Worm (Caenorhabditis elegans) whole organism, midembryonic: ENCODE data around the gene D2062.1.
"Not testable (repeated sequence)": the region's sequence is repeated elsewhere in the genome, so short reads cannot be mapped to it uniquely, and the experiment has no call there.

Experiments
- T22C8.4 ChIP-seq: fragments of 200-800 bp; sonication (Bioruptor generic); IDR thresholded peaks from 2 replicates; pipeline ENCODE4 v1.3.6; 2022; ENCODE audit warnings: missing genetic modification characterization, missing compliant biosample characterization
- cog-1 ChIP-seq: sonication (generic microtip); optimal IDR thresholded peaks from 2 replicates; lab custom pipeline; 2016; ENCODE audit warnings: missing genetic modification characterization, missing compliant biosample characterization
- flt-1 ChIP-seq: fragments of 200-800 bp; sonication (Bioruptor generic); IDR thresholded peaks from 2 replicates; pipeline ENCODE4 v1.3.6; 2022; ENCODE audit warnings: missing genetic modification characterization, missing compliant biosample characterization
- klf-2 ChIP-seq: fragments of 200-800 bp; sonication (Bioruptor generic); conservative IDR thresholded peaks from 2 replicates; pipeline ENCODE4 v1.3.6; 2022; ENCODE audit warnings: missing genetic modification reagents, missing genetic modification characterization, missing compliant biosample characterization
- med-1 ChIP-seq: sonication (generic microtip); optimal IDR thresholded peaks from 2 replicates; lab custom pipeline; 2017; ENCODE audit warnings: missing genetic modification characterization, mild to moderate bottlenecking, missing compliant biosample characterization, antibody characterized with exemption, missing genetic modification reagents; ENCODE audit not compliant: insufficient read depth
- ref-1 ChIP-seq: fragments of 200-800 bp; sonication (Bioruptor generic); conservative IDR thresholded peaks from 2 replicates; pipeline ENCODE4 v1.3.6; 2022; ENCODE audit warnings: missing genetic modification reagents, missing genetic modification characterization, missing compliant biosample characterization
- tab-1 ChIP-seq: fragments of 200-800 bp; sonication (Bioruptor generic); IDR thresholded peaks from 2 replicates; pipeline ENCODE4 v1.3.6; 2022; ENCODE audit warnings: missing genetic modification characterization, missing compliant biosample characterization
- ztf-23 ChIP-seq: fragments of 200-800 bp; sonication (Bioruptor generic); IDR thresholded peaks from 2 replicates; pipeline ENCODE4 v1.3.6; 2022; ENCODE audit warnings: missing genetic modification reagents, missing genetic modification characterization, missing compliant biosample characterization
- ztf-29 ChIP-seq: fragments of 200-800 bp; sonication (Bioruptor generic); IDR thresholded peaks from 2 replicates; pipeline ENCODE4 v1.3.6; 2022; ENCODE audit warnings: missing genetic modification reagents, missing genetic modification characterization, missing compliant biosample characterization

D2062.1 gene

DNA sequence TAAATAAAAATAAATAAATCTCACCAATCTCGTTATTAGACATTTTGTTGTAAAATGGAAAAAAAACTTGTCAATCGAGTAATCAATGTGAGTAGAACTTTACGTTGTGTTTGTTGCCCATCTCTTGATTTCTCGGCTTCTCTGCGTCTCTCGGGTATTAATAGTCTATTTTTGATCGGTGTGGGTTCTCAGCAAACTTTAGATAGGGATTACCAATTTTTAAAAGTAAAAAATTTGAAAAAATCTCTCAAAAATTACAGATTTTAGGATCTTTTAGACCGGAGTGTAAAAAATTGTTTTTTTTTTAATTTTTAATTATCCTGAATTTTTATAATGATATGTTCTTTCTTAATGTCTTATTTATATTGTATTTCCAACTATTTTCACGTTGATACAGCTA, 6.1 kb downstream of the D2062.1 start, which contains the start of gene F22E5.21:
TSS of gene F22E5.21 (minus strand) at position 101 of the 400 bp plus-strand sequence.
- no peak for TF ChIP-seq klf-2 (GFP tag; lab: Robert Waterston, UW)
- TF ChIP-seq ztf-29 (GFP tag; lab: Robert Waterston, UW) = no peak
- TF ChIP-seq ref-1 (GFP tag; lab: Robert Waterston, UW) = no peak
- no peak for TF ChIP-seq med-1
- no peak for TF ChIP-seq flt-1 (GFP tag; lab: Robert Waterston, UW)
- no peak for TF ChIP-seq ztf-23
- no peak for TF ChIP-seq tab-1 (GFP tag; lab: Robert Waterston, UW)
- no peak for TF ChIP-seq cog-1

- TF ChIP-seq ref-1 (GFP tag; lab: Robert Waterston, UW) (no peak), ztf-29 (GFP tag; lab: Robert Waterston, UW) (no peak), ztf-23 (no peak), med-1 (no peak), T22C8.4 (GFP tag; lab: Robert Waterston, UW) (no peak), klf-2 (GFP tag; lab: Robert Waterston, UW) (no peak), cog-1 (no peak), flt-1 (GFP tag; lab: Robert Waterston, UW) (no peak), tab-1 (GFP tag; lab: Robert Waterston, UW) (no peak)
Observed at ce11 chrII:2638062-2638461, 6.8 kb downstream of the D2062.1 start, which contains the start of gene F22E5.9. TSS of gene F22E5.9 (plus strand) at chrII:2638388.

DNA sequence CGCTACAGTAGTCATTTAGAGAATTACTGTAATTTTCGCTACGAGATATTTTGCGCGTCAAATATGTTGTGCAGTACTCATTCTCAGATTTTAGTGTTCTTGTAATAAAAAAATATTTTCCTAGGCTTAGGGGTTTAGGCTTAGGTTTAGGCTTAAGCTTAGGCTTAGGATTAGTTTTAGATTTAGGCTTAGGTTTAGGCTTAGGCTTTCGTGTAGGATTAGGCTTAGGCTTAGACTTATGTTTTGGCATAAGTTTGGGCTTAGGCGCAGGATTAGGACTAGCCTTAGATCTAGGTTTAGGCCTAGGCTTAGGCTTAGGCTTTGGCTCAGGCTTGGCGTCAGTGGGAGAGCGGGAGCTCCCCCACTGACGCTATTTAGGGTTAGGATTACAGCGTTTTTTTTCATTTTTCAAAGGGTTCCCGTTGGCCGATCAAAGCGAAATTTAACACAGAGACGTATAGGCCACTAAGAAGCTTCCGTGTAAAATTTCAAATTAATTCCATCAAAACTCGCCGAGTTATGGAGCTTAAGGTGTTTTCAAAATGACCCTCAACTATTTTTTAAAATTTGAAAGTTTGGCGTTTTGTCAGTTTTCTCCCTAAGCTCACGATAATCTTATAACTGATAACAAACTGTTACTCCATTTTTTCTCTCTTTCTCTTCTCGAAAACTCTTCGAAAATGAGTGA, 8.3 kb downstream of the D2062.1 start, which contains the start of gene F22E5.8:
TSS of gene F22E5.8 (plus strand) at position 638 of the 688 bp plus-strand sequence.
- TF ChIP-seq med-1; flt-1 (GFP tag; lab: Robert Waterston, UW); ztf-23: not testable (repeated sequence)

DNA sequence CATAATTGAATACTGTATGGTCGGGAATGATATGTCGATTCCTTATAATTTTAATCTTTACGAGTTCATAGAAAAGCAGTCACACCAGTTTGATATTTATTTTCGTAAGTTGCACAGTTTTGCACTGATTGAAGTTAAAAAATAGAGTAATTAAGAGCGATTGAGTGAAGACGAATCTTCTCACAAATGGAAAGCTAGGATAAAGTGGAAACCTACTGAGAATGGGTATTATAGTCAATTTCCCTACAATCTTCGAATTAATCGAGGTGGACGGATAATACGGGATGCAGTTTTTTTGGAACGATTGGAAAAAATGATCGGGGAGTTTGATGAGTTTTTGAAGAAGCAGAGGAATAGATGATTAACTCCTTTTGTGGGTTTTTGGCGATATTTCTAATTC, 9.7 kb downstream of the D2062.1 start, which contains the start of gene F22E5.23:
TSS of gene F22E5.23 (plus strand) at position 301 of the 400 bp plus-strand sequence.
- no peak for TF ChIP-seq T22C8.4 (GFP tag; lab: Robert Waterston, UW)
- TF ChIP-seq ztf-29 (GFP tag; lab: Robert Waterston, UW) = no peak
- TF ChIP-seq tab-1 (GFP tag; lab: Robert Waterston, UW) = no peak
- no peak for TF ChIP-seq ztf-23
- no peak for TF ChIP-seq med-1
- no peak for TF ChIP-seq ref-1 (GFP tag; lab: Robert Waterston, UW)
- TF ChIP-seq flt-1 (GFP tag; lab: Robert Waterston, UW) = no peak
- no peak for TF ChIP-seq cog-1
- no peak for TF ChIP-seq klf-2 (GFP tag; lab: Robert Waterston, UW)

ce11 chrII:2641777-2642176, 10.5 kb downstream of the D2062.1 start, which contains the start of gene F22E5.7:
TSS of gene F22E5.7 (plus strand) at chrII:2642077.
- TF ChIP-seq med-1 = no peak
- TF ChIP-seq tab-1 (GFP tag; lab: Robert Waterston, UW) = no peak
- no peak for TF ChIP-seq T22C8.4 (GFP tag; lab: Robert Waterston, UW)

DNA sequence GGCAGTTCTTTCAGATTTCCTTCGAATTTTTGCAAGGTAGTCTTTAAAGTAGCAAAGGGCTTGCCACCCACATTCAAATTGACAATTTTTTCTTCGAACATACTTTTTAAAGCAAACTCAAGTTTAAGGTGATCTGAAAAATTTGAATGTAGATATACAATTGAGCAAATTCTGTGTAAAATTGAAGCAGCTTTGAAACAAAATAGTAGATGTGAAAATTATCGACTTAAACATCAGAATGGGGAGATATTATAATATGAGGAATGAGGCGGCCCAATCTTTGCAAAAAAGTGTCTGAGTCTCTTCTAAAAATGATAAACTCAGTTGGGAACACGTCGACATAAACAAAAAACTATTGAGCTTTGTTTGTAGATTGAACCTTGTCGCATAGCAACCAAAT, 13.2 kb downstream of the D2062.1 start, which contains the start of gene F22E5.11:
TSS of gene F22E5.11 (minus strand) at position 101 of the 400 bp plus-strand sequence.
- TF ChIP-seq flt-1 (GFP tag; lab: Robert Waterston, UW) (no peak), ztf-23 (no peak), klf-2 (GFP tag; lab: Robert Waterston, UW) (no peak), cog-1 (no peak), med-1 (no peak), tab-1 (GFP tag; lab: Robert Waterston, UW) (no peak), ztf-29 (GFP tag; lab: Robert Waterston, UW) (no peak), T22C8.4 (GFP tag; lab: Robert Waterston, UW) (no peak), ref-1 (GFP tag; lab: Robert Waterston, UW) (no peak)

ce11 chrII:2646756-2647155, 15.5 kb downstream of the D2062.1 start, which contains the start of gene F22E5.12:
TSS of gene F22E5.12 (minus strand) at chrII:2646856.
- TF ChIP-seq ztf-23; flt-1 (GFP tag; lab: Robert Waterston, UW); med-1: not testable (repeated sequence)

DNA sequence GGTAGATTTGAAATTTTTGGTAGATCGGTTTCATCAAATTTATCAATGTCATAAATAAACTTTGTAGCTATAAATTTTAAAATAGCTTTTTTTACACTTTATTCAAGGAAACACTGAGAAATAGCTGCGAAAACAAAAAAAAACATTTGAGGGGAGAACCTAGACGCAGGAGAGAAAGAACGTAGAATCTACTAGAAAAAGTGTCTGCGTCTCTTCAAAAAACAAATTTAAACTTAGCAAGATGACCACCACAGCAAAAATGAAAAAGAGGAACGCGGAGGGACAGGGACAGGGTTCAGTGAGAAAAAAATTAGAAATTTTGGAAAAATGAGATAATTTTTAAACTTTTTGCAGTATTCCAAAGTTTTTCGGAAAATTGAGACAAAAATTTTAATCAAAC, 17.7 kb downstream of the D2062.1 start:
- no peak for TF ChIP-seq cog-1
- TF ChIP-seq med-1 = no peak
- no peak for TF ChIP-seq tab-1 (GFP tag; lab: Robert Waterston, UW)
- no peak for TF ChIP-seq klf-2 (GFP tag; lab: Robert Waterston, UW)
- TF ChIP-seq ztf-23 = no peak
- no peak for TF ChIP-seq ref-1 (GFP tag; lab: Robert Waterston, UW)
- TF ChIP-seq flt-1 (GFP tag; lab: Robert Waterston, UW) = no peak
- TF ChIP-seq T22C8.4 (GFP tag; lab: Robert Waterston, UW) = no peak
- no peak for TF ChIP-seq ztf-29 (GFP tag; lab: Robert Waterston, UW)

- TF ChIP-seq flt-1 (GFP tag; lab: Robert Waterston, UW) = no peak
- TF ChIP-seq klf-2 (GFP tag; lab: Robert Waterston, UW) = no peak
- no peak for TF ChIP-seq T22C8.4 (GFP tag; lab: Robert Waterston, UW)
- no peak for TF ChIP-seq med-1
- no peak for TF ChIP-seq ztf-29 (GFP tag; lab: Robert Waterston, UW)
- TF ChIP-seq tab-1 (GFP tag; lab: Robert Waterston, UW) = no peak
- TF ChIP-seq ref-1 (GFP tag; lab: Robert Waterston, UW) = no peak
- TF ChIP-seq ztf-23 = no peak
- no peak for TF ChIP-seq cog-1
Observed at ce11 chrII:2649539-2649938, 18.3 kb downstream of the D2062.1 start, which contains the start of the genes F22E5.13 and F22E5.6. TSS of gene F22E5.13 (minus strand) at chrII:2649639. TSS of gene F22E5.6 (plus strand) at chrII:2649835.

DNA sequence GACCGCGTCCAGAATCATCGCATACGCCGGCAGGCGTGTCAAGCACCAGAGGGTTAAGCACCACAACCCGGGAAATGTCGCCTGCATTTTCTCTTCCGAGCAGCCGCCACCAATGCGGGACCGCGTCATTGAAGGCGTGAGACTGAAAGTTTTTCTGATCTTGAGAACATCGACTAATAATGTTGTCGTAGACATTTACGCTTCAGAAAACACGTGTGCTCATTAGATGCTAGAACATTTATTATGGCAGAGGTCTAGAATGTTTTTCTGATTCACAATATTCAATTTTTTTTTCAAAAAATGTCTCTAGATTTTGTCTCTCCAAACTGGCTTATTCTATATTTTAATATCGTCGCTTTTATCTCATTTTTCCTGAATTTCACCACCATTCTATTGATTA, 25.3 kb downstream of the D2062.1 start, which contains the start of gene sri-47:
TSS of gene sri-47 (plus strand) at position 301 of the 400 bp plus-strand sequence.
- no peak for TF ChIP-seq med-1
- no peak for TF ChIP-seq ztf-23
- no peak for TF ChIP-seq klf-2 (GFP tag; lab: Robert Waterston, UW)
- no peak for TF ChIP-seq flt-1 (GFP tag; lab: Robert Waterston, UW)
- no peak for TF ChIP-seq T22C8.4 (GFP tag; lab: Robert Waterston, UW)
- no peak for TF ChIP-seq ref-1 (GFP tag; lab: Robert Waterston, UW)
- no peak for TF ChIP-seq ztf-29 (GFP tag; lab: Robert Waterston, UW)
- TF ChIP-seq cog-1 = no peak
